Fruit fly (Drosophila melanogaster): ENCODE results near the gene Oatp33Ea.

The Oatp33Ea gene

DNA sequence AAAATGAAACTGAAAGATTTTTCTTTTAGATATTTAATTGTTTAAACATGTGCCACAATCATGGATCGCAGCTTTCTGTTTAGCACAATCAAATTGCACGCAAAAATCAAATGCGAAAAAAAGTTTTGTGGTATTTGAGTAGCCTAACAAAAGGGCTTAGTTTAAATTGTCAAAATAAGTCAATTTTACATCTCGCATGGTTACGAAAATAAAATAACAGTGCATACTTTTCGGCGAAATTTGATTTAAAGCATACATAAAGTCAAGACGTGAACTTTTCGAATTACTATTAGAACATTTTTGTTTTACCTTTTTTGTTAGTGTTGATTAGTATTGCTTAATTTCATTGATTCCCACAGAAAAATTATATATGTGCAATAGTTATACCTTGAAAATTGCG lies 9.3 kb upstream of the Oatp33Ea start (continued):
- TF ChIP-seq pita (GFP tag; optimal IDR thresholded peaks at IDR 0.05), result peak; percentile 31
- TF ChIP-seq sc (optimal IDR thresholded peaks at IDR 0.05), result no peak
- TF ChIP-seq sc (GFP tag; optimal IDR thresholded peaks at IDR 0.05), result no peak
- peak; percentile 42; the same call in 1 of the 2 replicates for TF ChIP-seq amos (GFP tag; IDR thresholded peaks at IDR 0.05; ENCODE audit: partially characterized antibody)
- peak; percentile 49 for TF ChIP-seq Meics (GFP tag; optimal IDR thresholded peaks at IDR 0.05)
- TF ChIP-seq CG2199 (GFP tag; IDR thresholded peaks at IDR 0.05), result peak; percentile 74; the same call in 1 of the 3 replicates
- 0 out of 2 replicates have a peak, but pooled peaks have one; percentile 26 for TF ChIP-seq CG9932 (GFP tag; IDR thresholded peaks at IDR 0.05)
- TF ChIP-seq bsh (GFP tag; optimal IDR thresholded peaks at IDR 0.05), result no peak
- peak; percentile 22; the same call in 1 of the 2 replicates for TF ChIP-seq E2f2 (GFP tag; IDR thresholded peaks at IDR 0.05)
- no peak for TF ChIP-seq CG8290 (GFP tag; optimal IDR thresholded peaks at IDR 0.05)
- TF ChIP-seq CG8290 (tag; optimal IDR thresholded peaks at IDR 0.05), result peak in 1 of 2 experiments; percentile 9

DNA sequence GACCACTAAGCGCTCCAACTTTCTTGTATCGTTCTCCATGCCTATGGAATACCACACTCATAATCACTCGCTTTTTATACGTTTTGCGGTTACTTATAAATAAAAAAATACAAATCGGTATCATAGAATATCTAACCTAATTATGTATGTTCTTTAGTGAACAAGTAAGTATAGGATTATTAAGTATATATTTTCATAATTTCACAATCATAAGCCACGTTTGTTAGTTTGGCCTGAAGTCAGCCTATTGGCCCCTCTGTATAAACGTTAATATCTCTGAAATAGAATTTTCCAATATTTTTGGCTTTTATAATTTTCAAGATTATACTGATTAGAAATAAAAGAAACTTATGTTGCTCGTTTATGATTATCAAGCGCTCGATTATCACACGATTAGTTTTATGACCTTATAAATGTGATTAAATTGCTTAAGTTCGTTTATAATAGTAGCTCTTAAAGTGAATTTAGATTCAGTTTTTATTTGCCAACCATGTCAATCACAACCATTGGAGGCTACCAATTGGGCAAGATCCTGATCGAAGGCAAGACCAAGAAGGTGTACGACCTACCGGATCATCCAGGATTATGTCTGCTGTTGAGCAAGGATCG lies 7.6 kb upstream of the Oatp33Ea start, which contains the start of gene CG5418:
TSS of gene CG5418 (minus strand) at position 51 of the 609 bp plus-strand sequence.
- TF ChIP-seq exex (tag; optimal IDR thresholded peaks at IDR 0.05) (peak; percentile 95), PHDP (tag; optimal IDR thresholded peaks at IDR 0.05) (no peak), pzg (GFP tag; optimal IDR thresholded peaks at IDR 0.05) (no peak), sd (tag; optimal IDR thresholded peaks at IDR 0.05) (peak; percentile 0), CG43689 (GFP tag; IDR thresholded peaks at IDR 0.05) (no peak), CG9215 (GFP tag; IDR thresholded peaks at IDR 0.05) (no peak), Sox100B (GFP tag; optimal IDR thresholded peaks at IDR 0.05) (no peak), Myb (GFP tag; optimal IDR thresholded peaks at IDR 0.05) (no peak)

DNA sequence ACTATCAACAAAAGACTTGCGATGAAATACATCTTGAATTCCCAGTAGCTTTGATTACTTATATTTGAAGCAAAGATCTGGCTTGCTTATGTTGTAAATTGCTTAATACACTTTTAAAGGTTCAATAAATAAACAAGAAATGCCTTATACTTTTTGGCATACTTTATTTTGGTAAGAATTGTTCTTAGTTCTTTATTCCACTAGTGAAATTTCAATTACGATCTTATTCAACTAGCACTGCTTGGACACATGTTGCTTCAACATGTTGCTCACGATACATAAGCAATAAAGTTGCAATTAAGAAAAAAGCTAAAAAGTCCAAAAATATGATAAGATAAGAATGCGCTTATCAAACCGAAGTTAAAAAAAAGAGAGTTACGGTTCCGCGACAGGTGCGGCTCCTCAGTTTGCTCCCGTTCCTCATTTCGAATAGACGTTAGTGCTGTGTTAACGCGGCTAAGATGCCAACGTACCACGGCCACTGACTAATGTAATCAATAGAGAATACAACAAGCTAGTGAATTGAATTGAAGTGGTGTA lies 2.4 kb upstream of the Oatp33Ea start, which contains the start of the genes CG5421 and Oatp33Eb:
TSS of gene CG5421 (minus strand) at position 51 of the 540 bp plus-strand sequence.
TSS of gene Oatp33Eb (plus strand) at position 403 of the 540 bp plus-strand sequence.
- TF ChIP-seq CG15514 (GFP tag; optimal IDR thresholded peaks at IDR 0.05) (peak; percentile 12), CG11696 (GFP tag; IDR thresholded peaks at IDR 0.05) (no peak), Deaf1 (tag; optimal IDR thresholded peaks at IDR 0.05) (peak; percentile 54), mirr (GFP tag; optimal IDR thresholded peaks at IDR 0.05) (peak; percentile 50), CG11504 (tag; optimal IDR thresholded peaks at IDR 0.05) (peak; percentile 99), Trl (optimal IDR thresholded peaks at IDR 0.05) (peak in 1 of 2 experiments; percentile 2), Trl (GFP tag; optimal IDR thresholded peaks at IDR 0.05) (no peak), lab (GFP tag; optimal IDR thresholded peaks at IDR 0.05) (peak; percentile 22), CG2875 (GFP tag; optimal IDR thresholded peaks at IDR 0.05) (no peak), BtbVII (GFP tag; optimal IDR thresholded peaks at IDR 0.05) (no peak), CG10431 (GFP tag; optimal IDR thresholded peaks at IDR 0.05) (no peak), corto (GFP tag; optimal IDR thresholded peaks at IDR 0.05) (peak; percentile 1), CG30020 (tag; optimal IDR thresholded peaks at IDR 0.05) (no peak), CG12104 (GFP tag; optimal IDR thresholded peaks at IDR 0.05) (no peak), sqz (GFP tag; optimal IDR thresholded peaks at IDR 0.05) (peak; percentile 10), Jarid2 (GFP tag; optimal IDR thresholded peaks at IDR 0.05) (peak; percentile 70), CG3163 (GFP tag; optimal IDR thresholded peaks at IDR 0.05) (peak; percentile 8), CG9876 (GFP tag; optimal IDR thresholded peaks at IDR 0.05) (no peak), exex (tag; optimal IDR thresholded peaks at IDR 0.05) (peak; percentile 34), kni (GFP tag; optimal IDR thresholded peaks at IDR 0.05) (no peak), CG17361 (GFP tag; IDR thresholded peaks at IDR 0.05) (no peak), GATAe (GFP tag; conservative IDR thresholded peaks at IDR 0.05) (peak; percentile 55; the same call in 1 of the 2 replicates), CG5245 (GFP tag; optimal IDR thresholded peaks at IDR 0.05) (no peak), lbe (GFP tag; optimal IDR thresholded peaks at IDR 0.05) (peak; percentile 35), CG6689 (GFP tag; IDR thresholded peaks at IDR 0.05) (no peak)
